Fruit fly (Drosophila melanogaster): ENCODE results near the gene Npc1a.

Npc1a gene

dm6 chr2L:10231510-10231909 is 10.5 kb upstream of the Npc1a start, which contains the start of gene ova (continued):
- TF ChIP-seq CG14860 (GFP tag; IDR thresholded peaks at IDR 0.05; ENCODE audit: partially characterized antibody) (no peak), CG17802 (tag; optimal IDR thresholded peaks at IDR 0.05) (peak; percentile 91), CG34376 (GFP tag; optimal IDR thresholded peaks at IDR 0.05) (no peak), sna (GFP tag; IDR thresholded peaks at IDR 0.05; ENCODE audit: partially characterized antibody) (no peak), eve (GFP tag; optimal IDR thresholded peaks at IDR 0.05) (no peak), nau (GFP tag; optimal IDR thresholded peaks at IDR 0.05) (no peak), dmrt11E (tag; optimal IDR thresholded peaks at IDR 0.05) (no peak), crc (GFP tag; optimal IDR thresholded peaks at IDR 0.05) (no peak), Max (GFP tag; optimal IDR thresholded peaks at IDR 0.05) (no peak), bcd (GFP tag; optimal IDR thresholded peaks at IDR 0.05) (no peak), hth (optimal IDR thresholded peaks at IDR 0.05) (no peak), CG10431 (GFP tag; optimal IDR thresholded peaks at IDR 0.05) (no peak), ttk (GFP tag; IDR thresholded peaks at IDR 0.05) (no peak), CG14667 (GFP tag; IDR thresholded peaks at IDR 0.05) (peak; percentile 20; the same call in 1 of the 2 replicates), CG7839 (tag; optimal IDR thresholded peaks at IDR 0.05) (no peak), CG1603 (tag; optimal IDR thresholded peaks at IDR 0.05) (peak; percentile 99), bab2 (GFP tag; optimal IDR thresholded peaks at IDR 0.05) (no peak), zfh1 (GFP tag; IDR thresholded peaks at IDR 0.05) (no peak), CG17186 (GFP tag; optimal IDR thresholded peaks at IDR 0.05) (no peak), bsh (GFP tag; optimal IDR thresholded peaks at IDR 0.05) (no peak), zfh2 (GFP tag; optimal IDR thresholded peaks at IDR 0.05) (no peak), ind (GFP tag; optimal IDR thresholded peaks at IDR 0.05) (no peak), pfk (GFP tag; optimal IDR thresholded peaks at IDR 0.05) (peak; percentile 89), Meics (GFP tag; optimal IDR thresholded peaks at IDR 0.05) (no peak), Ets65A (GFP tag) (no peak), CG17385 (GFP tag; optimal IDR thresholded peaks at IDR 0.05) (no peak), az2 (GFP tag; optimal IDR thresholded peaks at IDR 0.05) (no peak), CG3407 (GFP tag; optimal IDR thresholded peaks at IDR 0.05) (no peak), Atf6 (GFP tag; IDR thresholded peaks at IDR 0.05) (no peak), CG15479 (GFP tag; optimal IDR thresholded peaks at IDR 0.05) (no peak), chm (GFP tag; IDR thresholded peaks at IDR 0.05) (no peak), grn (GFP tag; optimal IDR thresholded peaks at IDR 0.05) (peak; percentile 5), CG17829 (tag; optimal IDR thresholded peaks at IDR 0.05) (no peak), zen2 (GFP tag; IDR thresholded peaks at IDR 0.05; ENCODE audit: partially characterized antibody) (no peak), Lhr (GFP tag; optimal IDR thresholded peaks at IDR 0.05) (no peak), slbo (GFP tag; IDR thresholded peaks at IDR 0.05) (no peak), CG7357 (GFP tag; IDR thresholded peaks at IDR 0.05) (peak; percentile 48; the same call in 1 of the 3 replicates), pb (GFP tag; optimal IDR thresholded peaks at IDR 0.05) (no peak), Hmx (GFP tag; optimal IDR thresholded peaks at IDR 0.05) (no peak), ssp (GFP tag; IDR thresholded peaks at IDR 0.05) (peak; percentile 89), CG33213 (GFP tag; optimal IDR thresholded peaks at IDR 0.05) (no peak), CG30020 (tag; optimal IDR thresholded peaks at IDR 0.05) (peak; percentile 96), sd (tag; optimal IDR thresholded peaks at IDR 0.05) (peak; percentile 12), CG1529 (GFP tag; optimal IDR thresholded peaks at IDR 0.05) (no peak), danr (GFP tag; IDR thresholded peaks at IDR 0.05) (no peak), D19A (tag; optimal IDR thresholded peaks at IDR 0.05) (no peak), Oli (tag; optimal IDR thresholded peaks at IDR 0.05) (no peak), CG12155 (GFP tag; optimal IDR thresholded peaks at IDR 0.05) (no peak), CG9932 (GFP tag; IDR thresholded peaks at IDR 0.05) (no peak)
